Worm (Caenorhabditis elegans) whole organism, early embryonic: ENCODE measurements around the gene pink-1.

ENCODE experiments used
- ama-1 ChIP-seq: fragments of 150-350 bp; optimal IDR thresholded peaks from 2 replicates; lab custom pipeline; 2014
- ceh-36 ChIP-seq: sonication (generic microtip); optimal IDR thresholded peaks from 2 replicates; lab custom pipeline; 2016; ENCODE audit warnings: missing genetic modification characterization, inconsistent platforms, missing compliant biosample characterization
- flt-1 ChIP-seq: fragments of 200-800 bp; sonication (Bioruptor generic); IDR thresholded peaks from 2 replicates; pipeline ENCODE4 v1.3.6; 2022; ENCODE audit warnings: missing genetic modification characterization, missing compliant biosample characterization
- pes-1 ChIP-seq: fragments of 200-800 bp; sonication (Bioruptor generic); IDR thresholded peaks from 2 replicates; pipeline ENCODE4 v1.3.6; 2022; ENCODE audit warnings: missing genetic modification reagents, missing genetic modification characterization, missing compliant biosample characterization

ce11 chrII:5426470-5426869 is 31.0 kb upstream of the pink-1 start:
- TF ChIP-seq flt-1 (GFP tag; lab: Robert Waterston, UW) (no peak), ceh-36 (tag; lab: Kevin White, UChicago) (no peak), pes-1 (no peak), ama-1 (lab: Kevin White, UChicago) (no peak)
